Fruit fly (Drosophila melanogaster) whole organism, adult: ENCODE results near the gene Pss.
A peak's percentile ranks its signal among the peaks of the same experiment; 100 is the strongest.

Experiments used
- CG11617 ChIP-seq: fragments of 200-800 bp; sonication (Bioruptor generic); optimal IDR thresholded peaks from 2 replicates; lab custom pipeline; 2017; ENCODE audit warnings: mild to moderate bottlenecking, missing biosample characterization, missing genetic modification reagents, missing genetic modification characterization
- CG14711 ChIP-seq: fragments of 200-800 bp; sonication (Bioruptor generic); optimal IDR thresholded peaks from 2 replicates; lab custom pipeline; 2018; ENCODE audit warnings: missing biosample characterization, mild to moderate bottlenecking, missing genetic modification characterization, moderate library complexity
- CG33017 ChIP-seq: fragments of 200-800 bp; sonication (Bioruptor generic); optimal IDR thresholded peaks from 2 replicates; lab custom pipeline; 2018; ENCODE audit warnings: missing biosample characterization, mild to moderate bottlenecking, missing genetic modification characterization, moderate library complexity
- CG5204 ChIP-seq: fragments of 200-800 bp; sonication (Bioruptor generic); optimal IDR thresholded peaks from 2 replicates; lab custom pipeline; 2016; ENCODE audit warnings: missing biosample characterization, missing genetic modification characterization
- CG7101 ChIP-seq: fragments of 200-800 bp; sonication (Bioruptor generic); optimal IDR thresholded peaks from 2 replicates; lab custom pipeline; 2018; ENCODE audit warnings: missing biosample characterization, mild to moderate bottlenecking, missing genetic modification characterization, moderate library complexity
- Clk ChIP-seq: fragments of 200-800 bp; sonication (Bioruptor generic); optimal IDR thresholded peaks from 2 replicates; lab custom pipeline; 2017; ENCODE audit warnings: missing biosample characterization, missing genetic modification characterization
- Crg-1 ChIP-seq: fragments of 200-800 bp; sonication (Bioruptor generic); optimal IDR thresholded peaks from 2 replicates; lab custom pipeline; 2016; ENCODE audit warnings: missing biosample characterization, missing genetic modification characterization
- Hr96 ChIP-seq: fragments of 200-800 bp; sonication (Bioruptor generic); optimal IDR thresholded peaks from 2 replicates; lab custom pipeline; 2016; ENCODE audit warnings: missing biosample characterization, missing genetic modification characterization
- bab1 ChIP-seq: fragments of 200-800 bp; sonication (Bioruptor generic); optimal IDR thresholded peaks from 3 replicates; lab custom pipeline; 2019; ENCODE audit warnings: missing biosample characterization, mild to moderate bottlenecking, missing genetic modification characterization, moderate library complexity
- cic ChIP-seq: fragments of 200-800 bp; sonication (Bioruptor generic); optimal IDR thresholded peaks from 2 replicates; lab custom pipeline; 2017; ENCODE audit warnings: missing biosample characterization, mild to moderate bottlenecking, missing genetic modification characterization, moderate library complexity
- cnc ChIP-seq, 2 experiments: fragments of >200 bp; optimal IDR thresholded peaks; 2 replicates each; lab custom pipeline; 2017
- kay ChIP-seq: fragments of 200-800 bp; sonication (Bioruptor generic); peaks from one replicate; lab custom pipeline; 2016; ENCODE audit warnings: missing biosample characterization, missing genetic modification characterization, borderline replicate concordance
- ovo ChIP-seq: fragments of 200-800 bp; sonication (Bioruptor generic); optimal IDR thresholded peaks from 2 replicates; lab custom pipeline; 2016; ENCODE audit warnings: missing biosample characterization, missing genetic modification characterization
- pad ChIP-seq: fragments of 200-800 bp; sonication (Bioruptor generic); optimal IDR thresholded peaks from 3 replicates; lab custom pipeline; 2017; ENCODE audit warnings: missing biosample characterization, missing genetic modification characterization, mild to moderate bottlenecking, moderate library complexity, missing genetic modification reagents

DNA sequence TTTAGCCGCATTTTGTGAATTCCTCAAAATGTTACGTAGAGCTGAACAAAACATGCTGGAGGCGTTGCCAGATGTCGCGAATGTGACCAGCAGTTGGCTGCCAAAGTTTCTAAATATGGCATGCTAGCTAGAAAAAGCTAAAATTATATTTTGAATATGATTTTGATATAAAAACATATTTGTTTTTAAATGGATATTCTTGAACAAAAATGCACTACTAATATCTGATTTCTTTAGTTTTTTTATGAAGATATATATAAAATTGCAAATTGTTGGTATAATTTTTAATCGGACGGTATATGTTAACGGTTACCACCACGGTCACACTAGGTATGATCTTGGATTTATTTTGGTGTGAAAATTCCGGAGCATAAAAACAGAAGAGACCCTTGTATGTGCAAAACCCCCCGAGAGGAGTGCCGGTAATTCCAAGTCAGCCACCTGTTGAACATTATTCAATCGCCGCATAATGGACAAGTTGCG, 5.2 kb downstream of the Pss start, which contains the start of the genes mTerf3 and CG5104:
- TF ChIP-seq bab1 (peak; percentile 42), CG7101 (no peak), kay (GFP tag; lab: Kevin White, UChicago) (peak; percentile 78), CG33017 (tag; lab: Kevin White, UChicago) (no peak), pad (GFP tag; lab: Kevin White, UChicago) (no peak), Hr96 (GFP tag; lab: Kevin White, UChicago) (no peak), CG14711 (tag; lab: Kevin White, UChicago) (peak; percentile 38), CG5204 (GFP tag; lab: Kevin White, UChicago) (no peak), cnc (optimal IDR thresholded peaks at IDR 0.05; lab: Kevin White, UChicago) (no peak), ovo (GFP tag; lab: Kevin White, UChicago) (no peak), CG11617 (GFP tag; lab: Kevin White, UChicago) (peak; percentile 56), Crg-1 (GFP tag; lab: Kevin White, UChicago) (no peak), cic (no peak), Clk (GFP tag; lab: Kevin White, UChicago) (no peak)
